Worm (Caenorhabditis elegans): Measurements from ENCODE around the gene cnnm-2.

Gene cnnm-2

ce11 chrX:8820643-8821042, 8.7 kb downstream of the cnnm-2 start:
- TF ChIP-seq ets-7 (tag; optimal IDR thresholded peaks at IDR 0.05) = no peak
- no peak for TF ChIP-seq ceh-13 (GFP tag; optimal IDR thresholded peaks at IDR 0.05)
- TF ChIP-seq ama-1 (optimal IDR thresholded peaks at IDR 0.05) = no peak
- no peak for TF ChIP-seq flt-1 (GFP tag; IDR thresholded peaks at IDR 0.05)
- no peak for TF ChIP-seq hmg-4 (GFP tag; optimal IDR thresholded peaks at IDR 0.05)
- no peak for TF ChIP-seq tbx-11 (GFP tag; IDR thresholded peaks at IDR 0.05)
- TF ChIP-seq aly-1 (tag; optimal IDR thresholded peaks at IDR 0.05) = no peak
- TF ChIP-seq tbx-37 (GFP tag; conservative IDR thresholded peaks at IDR 0.05) = no peak
- no peak for TF ChIP-seq ceh-36 (tag; optimal IDR thresholded peaks at IDR 0.05)
- no peak for TF ChIP-seq F13C5.2 (tag; optimal IDR thresholded peaks at IDR 0.05)
- no peak for TF ChIP-seq scrt-1 (GFP tag; IDR thresholded peaks at IDR 0.05)
- TF ChIP-seq B0310.2 (tag; optimal IDR thresholded peaks at IDR 0.05) = no peak
- no peak for TF ChIP-seq hmbx-1 (tag; optimal IDR thresholded peaks at IDR 0.05)
- TF ChIP-seq hnd-1 (tag; optimal IDR thresholded peaks at IDR 0.05) = no peak
- TF ChIP-seq pes-1 (GFP tag; IDR thresholded peaks at IDR 0.05) = no peak

- TF ChIP-seq tbx-11 (GFP tag; IDR thresholded peaks at IDR 0.05) (no peak), scrt-1 (GFP tag; IDR thresholded peaks at IDR 0.05) (no peak), B0310.2 (tag; optimal IDR thresholded peaks at IDR 0.05) (no peak), hmg-4 (GFP tag; optimal IDR thresholded peaks at IDR 0.05) (no peak), ama-1 (optimal IDR thresholded peaks at IDR 0.05) (no peak), ceh-36 (tag; optimal IDR thresholded peaks at IDR 0.05) (no peak), pes-1 (GFP tag; IDR thresholded peaks at IDR 0.05) (no peak), aly-1 (tag; optimal IDR thresholded peaks at IDR 0.05) (no peak), F13C5.2 (tag; optimal IDR thresholded peaks at IDR 0.05) (no peak), ets-7 (tag; optimal IDR thresholded peaks at IDR 0.05) (no peak), sea-1 (GFP tag; conservative IDR thresholded peaks at IDR 0.05) (no peak)
These were observed 12.5 kb downstream of the cnnm-2 start, which contains the start of gene ifd-1 for ce11 chrX:8824437-8824836. ifd-1 (minus strand) TSS chrX:8824448.

DNA sequence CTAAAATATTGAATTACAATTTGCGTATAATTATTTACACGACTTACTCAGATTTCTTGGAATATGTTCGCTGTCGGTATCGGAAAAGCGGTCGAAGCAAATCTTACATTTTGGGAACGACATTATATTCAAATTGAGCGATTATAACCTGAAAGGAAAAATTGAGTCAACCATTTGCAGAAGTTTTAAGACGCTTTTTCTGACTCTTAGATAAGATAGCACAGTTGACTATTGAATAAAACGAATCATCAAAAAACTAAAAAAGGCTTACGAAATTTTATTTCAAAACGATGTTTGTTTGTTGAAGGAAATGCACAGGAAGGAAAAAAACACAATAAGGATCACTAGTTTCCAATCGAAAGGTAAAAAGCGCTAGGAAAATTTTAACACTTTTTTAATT, 16.5 kb downstream of the cnnm-2 start, which contains the start of gene rcs-1:
rcs-1 (minus strand) TSS at position 176 of the 400 bp plus-strand sequence.
- no peak for TF ChIP-seq F13C5.2 (tag; optimal IDR thresholded peaks at IDR 0.05)
- no peak for TF ChIP-seq pes-1 (GFP tag; IDR thresholded peaks at IDR 0.05)
- TF ChIP-seq ceh-36 (tag; optimal IDR thresholded peaks at IDR 0.05) = no peak
- TF ChIP-seq scrt-1 (GFP tag; IDR thresholded peaks at IDR 0.05) = no peak
- no peak for TF ChIP-seq ama-1 (optimal IDR thresholded peaks at IDR 0.05)
- TF ChIP-seq tra-4 (tag; optimal IDR thresholded peaks at IDR 0.05) = no peak
- no peak for TF ChIP-seq ets-7 (tag; optimal IDR thresholded peaks at IDR 0.05)
- no peak for TF ChIP-seq hnd-1 (tag; optimal IDR thresholded peaks at IDR 0.05)
- no peak for TF ChIP-seq ceh-13 (GFP tag; optimal IDR thresholded peaks at IDR 0.05)
- no peak for TF ChIP-seq sea-1 (GFP tag; conservative IDR thresholded peaks at IDR 0.05)
- TF ChIP-seq hmbx-1 (tag; optimal IDR thresholded peaks at IDR 0.05) = no peak
- no peak for TF ChIP-seq hmg-4 (GFP tag; optimal IDR thresholded peaks at IDR 0.05)
- no peak for TF ChIP-seq B0310.2 (tag; optimal IDR thresholded peaks at IDR 0.05)
- TF ChIP-seq flt-1 (GFP tag; IDR thresholded peaks at IDR 0.05) = no peak
- no peak for TF ChIP-seq tbx-11 (GFP tag; IDR thresholded peaks at IDR 0.05)
- TF ChIP-seq aly-1 (tag; optimal IDR thresholded peaks at IDR 0.05) = no peak
- no peak for TF ChIP-seq tbx-37 (GFP tag; conservative IDR thresholded peaks at IDR 0.05)

DNA sequence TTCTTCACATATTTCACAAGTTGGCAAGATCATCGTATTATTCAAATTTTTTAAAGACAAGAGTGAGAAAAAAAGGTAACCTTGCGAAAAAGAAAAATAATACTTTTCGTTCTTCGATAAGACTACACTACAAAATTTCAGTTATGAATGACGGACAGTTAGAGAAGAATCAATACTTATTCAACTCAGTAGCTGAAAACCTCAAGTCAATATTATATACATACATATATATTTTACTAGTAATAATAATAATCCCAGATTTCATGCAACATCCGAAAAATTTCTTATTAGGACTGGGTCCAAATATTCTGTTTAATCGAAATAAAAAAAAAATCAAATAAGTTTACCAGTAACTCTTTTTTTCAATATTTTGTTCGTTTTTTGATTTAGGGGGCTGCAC, 19.3 kb downstream of the cnnm-2 start, which contains the start of gene C28G1.6:
C28G1.6 (minus strand) TSS at position 101 of the 400 bp plus-strand sequence.
- TF ChIP-seq scrt-1 (GFP tag; IDR thresholded peaks at IDR 0.05) (no peak), ets-7 (tag; optimal IDR thresholded peaks at IDR 0.05) (no peak), hnd-1 (tag; optimal IDR thresholded peaks at IDR 0.05) (no peak), tbx-11 (GFP tag; IDR thresholded peaks at IDR 0.05) (no peak), pes-1 (GFP tag; IDR thresholded peaks at IDR 0.05) (no peak), tra-4 (tag; optimal IDR thresholded peaks at IDR 0.05) (no peak), ama-1 (optimal IDR thresholded peaks at IDR 0.05) (no peak), ceh-36 (tag; optimal IDR thresholded peaks at IDR 0.05) (no peak), F13C5.2 (tag; optimal IDR thresholded peaks at IDR 0.05) (no peak), B0310.2 (tag; optimal IDR thresholded peaks at IDR 0.05) (no peak)

ce11 chrX:8835405-8835804, 23.5 kb downstream of the cnnm-2 start, which contains the start of gene sec-15:
sec-15 (minus strand) TSS chrX:8835715.
- TF ChIP-seq F13C5.2 (tag; optimal IDR thresholded peaks at IDR 0.05) = no peak
- no peak for TF ChIP-seq scrt-1 (GFP tag; IDR thresholded peaks at IDR 0.05)
- TF ChIP-seq pes-1 (GFP tag; IDR thresholded peaks at IDR 0.05) = no peak
- no peak for TF ChIP-seq ceh-13 (GFP tag; optimal IDR thresholded peaks at IDR 0.05)
- no peak for TF ChIP-seq tbx-11 (GFP tag; IDR thresholded peaks at IDR 0.05)
- no peak for TF ChIP-seq aly-1 (tag; optimal IDR thresholded peaks at IDR 0.05)
- TF ChIP-seq sea-1 (GFP tag; conservative IDR thresholded peaks at IDR 0.05) = no peak
- no peak for TF ChIP-seq flt-1 (GFP tag; IDR thresholded peaks at IDR 0.05)
- no peak for TF ChIP-seq hmg-4 (GFP tag; optimal IDR thresholded peaks at IDR 0.05)
- no peak for TF ChIP-seq hmbx-1 (tag; optimal IDR thresholded peaks at IDR 0.05)
- no peak for TF ChIP-seq tra-4 (tag; optimal IDR thresholded peaks at IDR 0.05)
- TF ChIP-seq ets-7 (tag; optimal IDR thresholded peaks at IDR 0.05) = no peak
- no peak for TF ChIP-seq hnd-1 (tag; optimal IDR thresholded peaks at IDR 0.05)
- TF ChIP-seq tbx-37 (GFP tag; conservative IDR thresholded peaks at IDR 0.05) = no peak
- TF ChIP-seq ama-1 (optimal IDR thresholded peaks at IDR 0.05) = no peak
- TF ChIP-seq B0310.2 (tag; optimal IDR thresholded peaks at IDR 0.05) = no peak
- TF ChIP-seq ceh-36 (tag; optimal IDR thresholded peaks at IDR 0.05) = no peak

ce11 chrX:8835887-8836348, 24.0 kb downstream of the cnnm-2 start, which contains the start of gene C28G1.2:
C28G1.2 (plus strand) TSS chrX:8836016.
- TF ChIP-seq ceh-13 (GFP tag; optimal IDR thresholded peaks at IDR 0.05) = peak; percentile 96
- TF ChIP-seq aly-1 (tag; optimal IDR thresholded peaks at IDR 0.05) = peak; percentile 93
- TF ChIP-seq scrt-1 (GFP tag; IDR thresholded peaks at IDR 0.05) = peak; percentile 99
- TF ChIP-seq tbx-11 (GFP tag; IDR thresholded peaks at IDR 0.05) = peak; percentile 95
- TF ChIP-seq ceh-36 (tag; optimal IDR thresholded peaks at IDR 0.05) = peak; percentile 96
- peak; percentile 86 for TF ChIP-seq hmbx-1 (tag; optimal IDR thresholded peaks at IDR 0.05)
- TF ChIP-seq flt-1 (GFP tag; IDR thresholded peaks at IDR 0.05) = peak; percentile 98
- TF ChIP-seq ama-1 (optimal IDR thresholded peaks at IDR 0.05) = no peak
- peak; percentile 95 for TF ChIP-seq tra-4 (tag; optimal IDR thresholded peaks at IDR 0.05)
- peak; percentile 94 for TF ChIP-seq hnd-1 (tag; optimal IDR thresholded peaks at IDR 0.05)
- TF ChIP-seq sea-1 (GFP tag; conservative IDR thresholded peaks at IDR 0.05) = peak; percentile 98
- TF ChIP-seq pes-1 (GFP tag; IDR thresholded peaks at IDR 0.05) = peak; percentile 97
- peak; percentile 98 for TF ChIP-seq F13C5.2 (tag; optimal IDR thresholded peaks at IDR 0.05)
- peak; percentile 89 for TF ChIP-seq ets-7 (tag; optimal IDR thresholded peaks at IDR 0.05)
- TF ChIP-seq hmg-4 (GFP tag; optimal IDR thresholded peaks at IDR 0.05) = peak; percentile 99
- TF ChIP-seq B0310.2 (tag; optimal IDR thresholded peaks at IDR 0.05) = peak; percentile 96
- peak; percentile 99 for TF ChIP-seq tbx-37 (GFP tag; conservative IDR thresholded peaks at IDR 0.05)

All from whole organism, early embryonic.